Fruit fly (Drosophila melanogaster) whole organism, embryonic: Measurements from ENCODE around the gene Pcyt1.

Experiments
- Bgb ChIP-seq: fragments of 200-800 bp; sonication (Bioruptor generic); IDR thresholded peaks from 2 replicates; pipeline ENCODE4 v1.3.6; 2022; ENCODE audit warnings: missing biosample characterization, missing genetic modification characterization; ENCODE audit not compliant: partially characterized antibody
- CG10147 ChIP-seq: fragments of 200-800 bp; sonication (Bioruptor generic); optimal IDR thresholded peaks from 2 replicates; lab custom pipeline; 2019; ENCODE audit warnings: missing biosample characterization, mild to moderate bottlenecking, missing genetic modification characterization, moderate library complexity
- CG10267 ChIP-seq: fragments of 200-800 bp; sonication (Bioruptor generic); optimal IDR thresholded peaks from 2 replicates; lab custom pipeline; 2018; ENCODE audit warnings: missing biosample characterization, mild to moderate bottlenecking, missing genetic modification characterization, moderate library complexity
- CG12659 ChIP-seq: fragments of 200-800 bp; sonication (Bioruptor generic); optimal IDR thresholded peaks from 3 replicates; lab custom pipeline; 2017; ENCODE audit warnings: mild to moderate bottlenecking, missing biosample characterization, missing genetic modification reagents, missing genetic modification characterization
- CG12744 ChIP-seq: fragments of 200-800 bp; sonication (Bioruptor generic); optimal IDR thresholded peaks from 2 replicates; lab custom pipeline; 2016; ENCODE audit warnings: missing biosample characterization, missing genetic modification characterization
- CG13775 ChIP-seq: fragments of 200-800 bp; sonication (Bioruptor generic); optimal IDR thresholded peaks from 3 replicates; lab custom pipeline; 2017; ENCODE audit warnings: missing biosample characterization, mild to moderate bottlenecking, missing genetic modification characterization
- CG14014 ChIP-seq: fragments of 200-800 bp; sonication (Bioruptor generic); IDR thresholded peaks from 2 replicates; pipeline ENCODE4 v1.3.6; 2022; ENCODE audit warnings: missing biosample characterization, missing genetic modification characterization
- CG15073 ChIP-seq: fragments of 200-800 bp; sonication (Bioruptor generic); optimal IDR thresholded peaks from 2 replicates; lab custom pipeline; 2016; ENCODE audit warnings: missing biosample characterization, missing genetic modification characterization
- CG17612 ChIP-seq: fragments of 200-800 bp; sonication (Bioruptor generic); IDR thresholded peaks from 2 replicates; pipeline ENCODE4 v1.3.6; 2022; ENCODE audit warnings: missing biosample characterization, missing genetic modification characterization
- CG17829 ChIP-seq: fragments of 200-800 bp; optimal IDR thresholded peaks from 2 replicates; lab custom pipeline; 2019; ENCODE audit warnings: missing biosample characterization, mild to moderate bottlenecking, missing genetic modification characterization, moderate library complexity
- CG1832 ChIP-seq: fragments of 200-800 bp; sonication (Bioruptor generic); optimal IDR thresholded peaks from 2 replicates; lab custom pipeline; 2017; ENCODE audit warnings: missing biosample characterization, mild to moderate bottlenecking, missing genetic modification characterization, inconsistent platforms
- CG2116 ChIP-seq: fragments of 200-800 bp; sonication (Bioruptor generic); optimal IDR thresholded peaks from 3 replicates; lab custom pipeline; 2018; ENCODE audit warnings: missing biosample characterization, mild to moderate bottlenecking, missing genetic modification characterization
- CG2129 ChIP-seq: fragments of 200-800 bp; sonication (Bioruptor generic); IDR thresholded peaks from 2 replicates; pipeline ENCODE4 v1.3.6; 2022; ENCODE audit warnings: missing biosample characterization, missing genetic modification characterization; ENCODE audit not compliant: partially characterized antibody
- CG34422 ChIP-seq: fragments of 200-800 bp; sonication (Bioruptor generic); IDR thresholded peaks from 3 replicates; pipeline ENCODE4 v1.3.6; 2022; ENCODE audit warnings: missing biosample characterization, missing genetic modification characterization
- CG3995 ChIP-seq: fragments of 200-800 bp; sonication (Bioruptor generic); optimal IDR thresholded peaks from 3 replicates; lab custom pipeline; 2016; ENCODE audit warnings: missing biosample characterization, missing genetic modification characterization
- CG5953 ChIP-seq: fragments of 200-800 bp; sonication (Bioruptor generic); IDR thresholded peaks from 2 replicates; pipeline ENCODE4 v1.3.6; 2022; ENCODE audit warnings: missing biosample characterization, missing genetic modification characterization
- CG6654 ChIP-seq: fragments of 200-800 bp; sonication (Bioruptor generic); optimal IDR thresholded peaks from 2 replicates; lab custom pipeline; 2017; ENCODE audit warnings: missing biosample characterization, mild to moderate bottlenecking, missing genetic modification characterization
- CG6791 ChIP-seq: fragments of 200-800 bp; sonication (Bioruptor generic); IDR thresholded peaks from 3 replicates; pipeline ENCODE4 v1.3.6; 2022; ENCODE audit warnings: missing biosample characterization, missing genetic modification characterization; ENCODE audit not compliant: partially characterized antibody
- Dll ChIP-seq: fragments of 200-800 bp; sonication (Bioruptor generic); IDR thresholded peaks from 4 replicates; pipeline ENCODE4 v1.3.6; 2022; ENCODE audit warnings: missing biosample characterization, missing genetic modification characterization; ENCODE audit not compliant: partially characterized antibody
- Doc3 ChIP-seq: fragments of 200-800 bp; sonication (Bioruptor generic); IDR thresholded peaks from 3 replicates; pipeline ENCODE4 v1.3.6; 2022; ENCODE audit warnings: missing biosample characterization, missing genetic modification characterization; ENCODE audit not compliant: partially characterized antibody
- Gug ChIP-seq: fragments of 200-800 bp; sonication (Bioruptor generic); IDR thresholded peaks from 4 replicates; pipeline ENCODE4 v1.3.6; 2022; ENCODE audit warnings: missing biosample characterization, missing genetic modification characterization
- HHEX ChIP-seq: fragments of 200-800 bp; sonication (Bioruptor generic); optimal IDR thresholded peaks from 3 replicates; lab custom pipeline; 2017; ENCODE audit warnings: missing biosample characterization, mild to moderate bottlenecking, missing genetic modification characterization, missing genetic modification reagents
- HLH4C ChIP-seq: fragments of 200-800 bp; sonication (Bioruptor generic); IDR thresholded peaks from 3 replicates; pipeline ENCODE4 v1.3.6; 2022; ENCODE audit warnings: missing biosample characterization, missing genetic modification characterization; ENCODE audit not compliant: partially characterized antibody
- HmgZ ChIP-seq: fragments of 200-800 bp; sonication (Bioruptor generic); optimal IDR thresholded peaks from 2 replicates; lab custom pipeline; 2018; ENCODE audit warnings: missing biosample characterization, mild to moderate bottlenecking, missing genetic modification characterization
- Lim3 ChIP-seq: fragments of 200-800 bp; sonication (Bioruptor generic); IDR thresholded peaks from 2 replicates; pipeline ENCODE4 v1.3.6; 2022; ENCODE audit warnings: missing biosample characterization, missing genetic modification characterization
- Myb ChIP-seq: fragments of 200-800 bp; sonication (Bioruptor generic); optimal IDR thresholded peaks from 2 replicates; lab custom pipeline; 2016; ENCODE audit warnings: missing biosample characterization, missing genetic modification characterization
- Oli ChIP-seq: fragments of 200-800 bp; sonication (Bioruptor generic); optimal IDR thresholded peaks from 2 replicates; lab custom pipeline; 2018; ENCODE audit warnings: missing biosample characterization, mild to moderate bottlenecking, missing genetic modification characterization, moderate library complexity
- Rfx ChIP-seq: fragments of 200-800 bp; sonication (Bioruptor generic); IDR thresholded peaks from 2 replicates; pipeline ENCODE4 v1.3.6; 2022; ENCODE audit warnings: missing biosample characterization, missing genetic modification characterization
- Sry-δ ChIP-seq: fragments of 200-800 bp; sonication (Bioruptor generic); optimal IDR thresholded peaks from 2 replicates; lab custom pipeline; 2016; ENCODE audit warnings: missing biosample characterization, missing genetic modification characterization
- YL-1 ChIP-seq: fragments of 200-800 bp; sonication (Bioruptor generic); optimal IDR thresholded peaks from 3 replicates; lab custom pipeline; 2017; ENCODE audit warnings: missing biosample characterization, mild to moderate bottlenecking, missing genetic modification characterization
- ac ChIP-seq: fragments of 200-800 bp; sonication (Bioruptor generic); optimal IDR thresholded peaks from 3 replicates; lab custom pipeline; 2017; ENCODE audit warnings: missing biosample characterization, mild to moderate bottlenecking, missing genetic modification characterization
- aop ChIP-seq: fragments of 200-800 bp; sonication (Bioruptor generic); IDR thresholded peaks from 2 replicates; pipeline ENCODE4 v1.3.6; 2022; ENCODE audit warnings: missing biosample characterization, missing genetic modification characterization
- az2 ChIP-seq: fragments of 200-800 bp; sonication (Bioruptor generic); optimal IDR thresholded peaks from 3 replicates; lab custom pipeline; 2016; ENCODE audit warnings: missing biosample characterization, missing genetic modification characterization
- chinmo ChIP-seq: fragments of 200-800 bp; sonication (Bioruptor generic); IDR thresholded peaks from 4 replicates; pipeline ENCODE4 v1.3.6; 2022; ENCODE audit warnings: missing biosample characterization, missing genetic modification characterization; ENCODE audit not compliant: partially characterized antibody
- ci ChIP-seq: fragments of 200-800 bp; sonication (Bioruptor generic); IDR thresholded peaks from 3 replicates; pipeline ENCODE4 v1.3.6; 2022; ENCODE audit warnings: missing biosample characterization, missing genetic modification characterization
- cwo ChIP-seq: fragments of 200-800 bp; sonication (Bioruptor generic); optimal IDR thresholded peaks from 3 replicates; lab custom pipeline; 2017; ENCODE audit warnings: missing biosample characterization, missing genetic modification characterization, mild to moderate bottlenecking, moderate library complexity, missing genetic modification reagents
- dmrt11E ChIP-seq: fragments of 200-800 bp; sonication (Bioruptor generic); optimal IDR thresholded peaks from 3 replicates; lab custom pipeline; 2018; ENCODE audit warnings: missing biosample characterization, mild to moderate bottlenecking, missing genetic modification characterization, moderate library complexity
- lbe ChIP-seq: fragments of 200-800 bp; sonication (Bioruptor generic); optimal IDR thresholded peaks from 2 replicates; lab custom pipeline; 2016; ENCODE audit warnings: missing biosample characterization, mild to moderate bottlenecking, missing genetic modification characterization
- lilli ChIP-seq: fragments of 200-800 bp; sonication (Bioruptor generic); optimal IDR thresholded peaks from 3 replicates; lab custom pipeline; 2016; ENCODE audit warnings: missing biosample characterization, missing genetic modification characterization
- nmo ChIP-seq: fragments of 200-800 bp; sonication (Bioruptor generic); optimal IDR thresholded peaks from 2 replicates; lab custom pipeline; 2018; ENCODE audit warnings: missing biosample characterization, mild to moderate bottlenecking, missing genetic modification characterization, moderate library complexity
- row ChIP-seq: fragments of 200-800 bp; sonication (Bioruptor generic); IDR thresholded peaks from 3 replicates; pipeline ENCODE4 v1.3.6; 2022; ENCODE audit warnings: missing biosample characterization, missing genetic modification characterization
- shn ChIP-seq: fragments of 200-800 bp; sonication (Bioruptor generic); optimal IDR thresholded peaks from 3 replicates; lab custom pipeline; 2016; ENCODE audit warnings: missing biosample characterization, missing genetic modification characterization
- sima ChIP-seq: fragments of 200-800 bp; sonication (Bioruptor generic); optimal IDR thresholded peaks from 2 replicates; lab custom pipeline; 2016; ENCODE audit warnings: missing biosample characterization, missing genetic modification characterization
- tap ChIP-seq: fragments of 200-800 bp; optimal IDR thresholded peaks from 3 replicates; lab custom pipeline; 2019; ENCODE audit warnings: missing biosample characterization, mild to moderate bottlenecking, missing genetic modification characterization, moderate library complexity
- tll ChIP-seq, 2 experiments: fragments of 200-800 bp in 1 of 2; fragments of >200 bp in 1 of 2; sonication (Bioruptor generic) in 1 of 2; optimal IDR thresholded peaks; 2 replicates each; lab custom pipeline; 2017 to 2019; ENCODE audit warnings: missing biosample characterization in 2 of 2, missing genetic modification characterization in 2 of 2, mild to moderate bottlenecking in 1 of 2, moderate library complexity in 1 of 2
- trem ChIP-seq: fragments of 200-800 bp; optimal IDR thresholded peaks from 3 replicates; lab custom pipeline; 2019; ENCODE audit warnings: missing biosample characterization, mild to moderate bottlenecking, missing genetic modification characterization, moderate library complexity
- tup ChIP-seq: fragments of 200-800 bp; sonication (Bioruptor generic); optimal IDR thresholded peaks from 2 replicates; lab custom pipeline; 2016; ENCODE audit warnings: missing biosample characterization, mild to moderate bottlenecking, missing genetic modification characterization, moderate library complexity
- yki ChIP-seq: fragments of >200 bp; optimal IDR thresholded peaks from 3 replicates; lab custom pipeline; 2018

Gene Pcyt1

dm6 chr3L:1496408-1496807 is 49.5 kb upstream of the Pcyt1 start, which contains the start of gene CG12084 (continued):
- TF ChIP-seq CG17829 (peak; percentile 15), Myb (GFP tag; lab: Kevin White, UChicago) (no peak), CG6654 (GFP tag; lab: Kevin White, UChicago) (no peak), HmgZ (peak; percentile 2), CG15073 (GFP tag; lab: Kevin White, UChicago) (no peak), aop (GFP tag; lab: Robert Waterston, UW) (no peak), CG34422 (peak; percentile 21; the same call in 1 of the 3 replicates), Lim3 (GFP tag; lab: Robert Waterston, UW) (no peak), tup (no peak), CG2129 (GFP tag; lab: Robert Waterston, UW) (no peak), sima (no peak), CG17612 (GFP tag; lab: Robert Waterston, UW) (no peak), Rfx (no peak), tll (GFP tag; optimal IDR thresholded peaks at IDR 0.05; lab: Kevin White, UChicago) (no peak), CG14014 (GFP tag; lab: Robert Waterston, UW) (no peak), CG5953 (GFP tag; lab: Robert Waterston, UW) (no peak)

dm6 chr3L:1502086-1502893 is 43.6 kb upstream of the Pcyt1 start, which contains the start of the genes hfp and Psa:
hfp (minus strand) TSS chr3L:1502590.
Psa (plus strand) TSS chr3L:1502843.
- TF ChIP-seq CG2116 (peak; percentile 66), HHEX (GFP tag; lab: Kevin White, UChicago) (no peak), YL-1 (GFP tag; lab: Kevin White, UChicago) (peak; percentile 89), lbe (no peak), az2 (GFP tag; lab: Kevin White, UChicago) (no peak), dmrt11E (tag; lab: Kevin White, UChicago) (no peak), CG13775 (no peak), tap (tag; lab: Kevin White, UChicago) (no peak), shn (no peak), Gug (GFP tag; lab: Robert Waterston, UW) (no peak), CG6791 (GFP tag; lab: Robert Waterston, UW) (peak; percentile 86), lilli (no peak), HLH4C (GFP tag; lab: Robert Waterston, UW) (peak; percentile 91), chinmo (GFP tag; lab: Robert Waterston, UW) (peak; percentile 73; the same call in 3 of the 4 replicates), Doc3 (peak; percentile 67; the same call in 2 of the 3 replicates), CG12659 (GFP tag; lab: Kevin White, UChicago) (peak; percentile 50), CG10147 (no peak), CG3995 (GFP tag; lab: Kevin White, UChicago) (peak; percentile 90), Sry-δ (GFP tag; lab: Kevin White, UChicago) (peak; percentile 90), cwo (GFP tag; lab: Kevin White, UChicago) (no peak), CG1832 (GFP tag; lab: Kevin White, UChicago) (peak; percentile 5), CG12744 (GFP tag; lab: Kevin White, UChicago) (no peak), ci (peak; percentile 40; the same call in 1 of the 3 replicates), Bgb (peak; percentile 68), trem (tag; lab: Kevin White, UChicago) (peak; percentile 54), row (GFP tag; lab: Robert Waterston, UW) (peak; percentile 21; the same call in 1 of the 3 replicates), CG17829 (peak; percentile 32), nmo (GFP tag; lab: Kevin White, UChicago) (no peak), yki (lab: Kevin White, UChicago) (no peak), CG10267 (tag; lab: Kevin White, UChicago) (peak; percentile 40), Dll (GFP tag; lab: Robert Waterston, UW) (peak; percentile 73), ac (no peak), Oli (tag; lab: Kevin White, UChicago) (no peak)
